Worm (Caenorhabditis elegans): ENCODE results near the gene C55C3.3.

DNA sequence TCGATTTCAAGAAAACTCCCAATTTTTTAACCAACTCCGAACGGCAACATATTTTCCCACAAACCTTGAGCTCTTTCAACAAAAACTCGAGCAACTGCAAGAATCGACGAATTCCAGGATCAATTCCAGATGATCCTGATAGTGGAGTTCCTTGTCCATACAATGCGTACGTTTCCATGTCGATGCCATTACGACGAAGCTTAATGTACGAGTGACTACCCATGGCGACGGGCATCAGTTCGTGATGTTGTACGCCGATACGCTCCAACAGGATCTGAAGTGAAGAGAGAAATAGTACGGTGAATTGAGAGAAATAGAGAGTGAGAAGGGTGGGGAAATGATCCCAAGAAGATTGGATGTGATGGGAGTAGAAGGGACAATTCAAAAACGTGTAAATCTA lies 23.0 kb upstream of the C55C3.3 start:
- TF ChIP-seq klf-2 (GFP tag; conservative IDR thresholded peaks at IDR 0.05) = no peak
- TF ChIP-seq flt-1 (GFP tag; IDR thresholded peaks at IDR 0.05) = no peak
- TF ChIP-seq cog-1 (tag; optimal IDR thresholded peaks at IDR 0.05) = no peak
- TF ChIP-seq ztf-29 (GFP tag; IDR thresholded peaks at IDR 0.05) = no peak
- TF ChIP-seq med-1 (GFP tag; optimal IDR thresholded peaks at IDR 0.05; ENCODE audit: insufficient read depth) = no peak
- TF ChIP-seq ref-1 (GFP tag; conservative IDR thresholded peaks at IDR 0.05) = no peak

All from whole organism, midembryonic.